Fruit fly (Drosophila melanogaster) whole organism, embryonic: ENCODE data around the gene CG43610.
A peak's percentile ranks its signal among the peaks of the same experiment; 100 is the strongest.

ENCODE experiments used
- Awh ChIP-seq: fragments of 200-800 bp; sonication (Bioruptor generic); IDR thresholded peaks from 2 replicates; pipeline ENCODE4, ENCODE4 v1.3.6; 2022; ENCODE audit warnings: missing biosample characterization, missing genetic modification characterization
- CG10543 ChIP-seq: fragments of 200-800 bp; sonication (Bioruptor generic); optimal IDR thresholded peaks from 3 replicates; lab custom pipeline; 2017; ENCODE audit warnings: missing biosample characterization, mild to moderate bottlenecking, missing genetic modification characterization, moderate library complexity
- CG12391 ChIP-seq: fragments of 200-800 bp; sonication (Bioruptor generic); optimal IDR thresholded peaks from 3 replicates; lab custom pipeline; 2018; ENCODE audit warnings: missing biosample characterization, mild to moderate bottlenecking, missing genetic modification characterization, moderate library complexity
- CG12769 ChIP-seq: fragments of 200-800 bp; sonication (Bioruptor generic); optimal IDR thresholded peaks from 2 replicates; lab custom pipeline; 2019; ENCODE audit warnings: missing biosample characterization, mild to moderate bottlenecking, missing genetic modification characterization, moderate library complexity
- CG14441 ChIP-seq: fragments of 200-800 bp; sonication (Bioruptor generic); IDR thresholded peaks from 2 replicates; pipeline ENCODE4 v1.3.6; 2022; ENCODE audit warnings: missing biosample characterization, missing genetic modification characterization
- CG15011 ChIP-seq: fragments of 200-800 bp; sonication (Bioruptor generic); optimal IDR thresholded peaks from 3 replicates; lab custom pipeline; 2018; ENCODE audit warnings: missing biosample characterization, mild to moderate bottlenecking, missing genetic modification characterization
- CG1529 ChIP-seq: fragments of 200-800 bp; sonication (Bioruptor generic); optimal IDR thresholded peaks from 3 replicates; lab custom pipeline; 2018; ENCODE audit warnings: missing biosample characterization, missing genetic modification characterization
- CG1602 ChIP-seq: fragments of 200-800 bp; sonication (Bioruptor generic); optimal IDR thresholded peaks from 3 replicates; lab custom pipeline; 2016; ENCODE audit warnings: missing biosample characterization, missing genetic modification characterization
- CG17568 ChIP-seq: fragments of 200-800 bp; sonication (Bioruptor generic); optimal IDR thresholded peaks from 2 replicates; lab custom pipeline; 2018; ENCODE audit warnings: missing biosample characterization, mild to moderate bottlenecking, missing genetic modification characterization, moderate library complexity
- CG18011 ChIP-seq: fragments of 200-800 bp; sonication (Bioruptor generic); optimal IDR thresholded peaks from 2 replicates; lab custom pipeline; 2017; ENCODE audit warnings: missing biosample characterization, missing genetic modification characterization, mild to moderate bottlenecking, moderate library complexity, missing genotype
- CG32532 ChIP-seq: fragments of 200-800 bp; sonication (Bioruptor generic); IDR thresholded peaks from 2 replicates; pipeline ENCODE4 v1.3.6; 2022; ENCODE audit warnings: missing biosample characterization, missing genetic modification characterization
- CG6854 ChIP-seq: fragments of 200-800 bp; sonication (Bioruptor generic); optimal IDR thresholded peaks from 3 replicates; lab custom pipeline; 2017; ENCODE audit warnings: missing biosample characterization, mild to moderate bottlenecking, missing genetic modification characterization
- CG7987 ChIP-seq: fragments of 200-800 bp; sonication (Bioruptor generic); optimal IDR thresholded peaks from 2 replicates; lab custom pipeline; 2018; ENCODE audit warnings: missing biosample characterization, mild to moderate bottlenecking, missing genetic modification characterization, moderate library complexity
- CG8388 ChIP-seq: fragments of 200-800 bp; sonication (Bioruptor generic); optimal IDR thresholded peaks from 2 replicates; lab custom pipeline; 2019; ENCODE audit warnings: missing biosample characterization, mild to moderate bottlenecking, missing genetic modification characterization, moderate library complexity
- CG9609 ChIP-seq: fragments of 200-800 bp; sonication (Bioruptor generic); optimal IDR thresholded peaks from 3 replicates; lab custom pipeline; 2016; ENCODE audit warnings: missing biosample characterization, missing genetic modification characterization
- CG9932 ChIP-seq: fragments of 200-800 bp; sonication (Bioruptor generic); IDR thresholded peaks from 2 replicates; pipeline ENCODE4 v1.3.6; 2022; ENCODE audit warnings: missing biosample characterization, missing genetic modification characterization
- CrebB ChIP-seq: fragments of 200-800 bp; sonication (Bioruptor generic); optimal IDR thresholded peaks from 3 replicates; lab custom pipeline; 2018; ENCODE audit warnings: missing biosample characterization, mild to moderate bottlenecking, missing genetic modification characterization
- D19A ChIP-seq: fragments of 200-800 bp; optimal IDR thresholded peaks from 3 replicates; lab custom pipeline; 2019; ENCODE audit warnings: missing biosample characterization, mild to moderate bottlenecking, missing genetic modification characterization, moderate library complexity
- Dek ChIP-seq: fragments of 200-800 bp; sonication (Bioruptor generic); optimal IDR thresholded peaks from 3 replicates; lab custom pipeline; 2019; ENCODE audit warnings: missing biosample characterization, mild to moderate bottlenecking, missing genetic modification characterization, moderate library complexity
- Gug ChIP-seq: fragments of 200-800 bp; sonication (Bioruptor generic); IDR thresholded peaks from 4 replicates; pipeline ENCODE4 v1.3.6; 2022; ENCODE audit warnings: missing biosample characterization, missing genetic modification characterization
- Hr39 ChIP-seq: fragments of >200 bp; optimal IDR thresholded peaks from 2 replicates; lab custom pipeline; 2017
- Med ChIP-seq: fragments of 200-800 bp; sonication (Bioruptor generic); peaks from one replicate; lab custom pipeline; 2016; ENCODE audit warnings: missing biosample characterization, missing genetic modification characterization, mild to moderate bottlenecking, inconsistent platforms, moderate library complexity
- Nf-YB ChIP-seq: fragments of 200-800 bp; sonication (Bioruptor generic); optimal IDR thresholded peaks from 3 replicates; lab custom pipeline; 2019; ENCODE audit warnings: missing biosample characterization, mild to moderate bottlenecking, missing genetic modification characterization, moderate library complexity
- Rfx ChIP-seq: fragments of 200-800 bp; sonication (Bioruptor generic); IDR thresholded peaks from 2 replicates; pipeline ENCODE4 v1.3.6; 2022; ENCODE audit warnings: missing biosample characterization, missing genetic modification characterization
- Sry-β ChIP-seq: fragments of 200-800 bp; sonication (Bioruptor generic); optimal IDR thresholded peaks from 2 replicates; lab custom pipeline; 2018; ENCODE audit warnings: missing biosample characterization, mild to moderate bottlenecking, missing genetic modification characterization, moderate library complexity
- Stat92E ChIP-seq, 3 experiments: fragments of >200 bp in 2 of 3; fragments of 200-800 bp in 1 of 3; sonication (Bioruptor generic) in 1 of 3; optimal IDR thresholded peaks; 2 replicates each; lab custom pipeline; 2017 to 2019; ENCODE audit warnings: missing biosample characterization in 3 of 3, missing genetic modification characterization in 3 of 3, mild to moderate bottlenecking in 1 of 3, moderate library complexity in 1 of 3
- abd-A ChIP-seq: fragments of 200-800 bp; sonication (Bioruptor generic); optimal IDR thresholded peaks from 3 replicates; lab custom pipeline; 2019; ENCODE audit warnings: missing biosample characterization, mild to moderate bottlenecking, missing genetic modification characterization, moderate library complexity
- bigmax ChIP-seq: fragments of 200-800 bp; sonication (Bioruptor generic); optimal IDR thresholded peaks from 2 replicates; lab custom pipeline; 2018; ENCODE audit warnings: missing biosample characterization, mild to moderate bottlenecking, missing genetic modification characterization
- cg ChIP-seq: fragments of 200-800 bp; sonication (Bioruptor generic); optimal IDR thresholded peaks from 3 replicates; lab custom pipeline; 2019; ENCODE audit warnings: missing biosample characterization, mild to moderate bottlenecking, missing genetic modification characterization, moderate library complexity
- chif ChIP-seq, 2 experiments: fragments of 200-800 bp; sonication (Bioruptor generic); optimal IDR thresholded peaks; 3 replicates each; lab custom pipeline; 2016; ENCODE audit warnings: missing biosample characterization in 2 of 2, missing genetic modification characterization in 2 of 2
- chm ChIP-seq: fragments of 200-800 bp; sonication (Bioruptor generic); IDR thresholded peaks from 2 replicates; pipeline ENCODE4 v1.3.6; 2022; ENCODE audit warnings: missing biosample characterization, missing genetic modification characterization
- dimm ChIP-seq: fragments of 200-800 bp; sonication (Bioruptor generic); IDR thresholded peaks from 2 replicates; pipeline ENCODE4 v1.3.6; 2022; ENCODE audit warnings: missing biosample characterization, missing genetic modification characterization
- fu2 ChIP-seq: fragments of 200-800 bp; sonication (Bioruptor generic); optimal IDR thresholded peaks from 2 replicates; lab custom pipeline; 2016; ENCODE audit warnings: missing biosample characterization, missing genetic modification characterization
- gfzf ChIP-seq: fragments of 200-800 bp; sonication (Bioruptor generic); optimal IDR thresholded peaks from 2 replicates; lab custom pipeline; 2016; ENCODE audit warnings: missing biosample characterization, mild to moderate bottlenecking, missing genetic modification characterization, moderate library complexity
- gsb-n ChIP-seq: fragments of 200-800 bp; sonication (Bioruptor generic); optimal IDR thresholded peaks from 3 replicates; lab custom pipeline; 2018; ENCODE audit warnings: missing biosample characterization, mild to moderate bottlenecking, missing genetic modification characterization
- her ChIP-seq: fragments of 200-800 bp; sonication (Bioruptor generic); optimal IDR thresholded peaks from 2 replicates; lab custom pipeline; 2016; ENCODE audit warnings: missing biosample characterization, missing genetic modification characterization
- mirr ChIP-seq: fragments of 200-800 bp; sonication (Bioruptor generic); optimal IDR thresholded peaks from 3 replicates; lab custom pipeline; 2018; ENCODE audit warnings: missing biosample characterization, mild to moderate bottlenecking, missing genetic modification characterization
- onecut ChIP-seq: fragments of 200-800 bp; sonication (Bioruptor generic); IDR thresholded peaks from 2 replicates; pipeline ENCODE4 v1.3.6; 2022; ENCODE audit warnings: missing biosample characterization, missing genetic modification characterization
- pfk ChIP-seq: fragments of 200-800 bp; sonication (Bioruptor generic); optimal IDR thresholded peaks from 2 replicates; lab custom pipeline; 2018; ENCODE audit warnings: missing biosample characterization, mild to moderate bottlenecking, missing genetic modification characterization, moderate library complexity
- pita ChIP-seq: fragments of 200-800 bp; sonication (Bioruptor generic); optimal IDR thresholded peaks from 2 replicates; lab custom pipeline; 2017; ENCODE audit warnings: missing biosample characterization, mild to moderate bottlenecking, missing genetic modification characterization
- rib ChIP-seq: fragments of 200-800 bp; sonication (Bioruptor generic); IDR thresholded peaks from 2 replicates; pipeline ENCODE4 v1.3.6; 2022; ENCODE audit warnings: missing biosample characterization, missing genetic modification characterization
- sens-2 ChIP-seq: fragments of 200-800 bp; sonication (Bioruptor generic); IDR thresholded peaks from 2 replicates; pipeline ENCODE4 v1.3.6; 2022; ENCODE audit warnings: missing biosample characterization, missing genetic modification characterization
- slp2 ChIP-seq: fragments of 200-800 bp; sonication (Bioruptor generic); optimal IDR thresholded peaks from 2 replicates; lab custom pipeline; 2016; ENCODE audit warnings: missing biosample characterization, missing genetic modification characterization
- so ChIP-seq: fragments of 200-800 bp; sonication (Bioruptor generic); IDR thresholded peaks from 3 replicates; pipeline ENCODE4 v1.3.6; 2022; ENCODE audit warnings: missing biosample characterization, missing genetic modification characterization
- sob ChIP-seq: fragments of 200-800 bp; sonication (Bioruptor generic); IDR thresholded peaks from 2 replicates; pipeline ENCODE4 v1.3.6; 2022; ENCODE audit warnings: missing biosample characterization, missing genetic modification characterization
- ssp ChIP-seq: fragments of 200-800 bp; sonication (Bioruptor generic); IDR thresholded peaks from 2 replicates; pipeline ENCODE4 v1.3.6; 2022; ENCODE audit warnings: missing biosample characterization, missing genetic modification characterization
- tup ChIP-seq: fragments of 200-800 bp; sonication (Bioruptor generic); optimal IDR thresholded peaks from 2 replicates; lab custom pipeline; 2016; ENCODE audit warnings: missing biosample characterization, mild to moderate bottlenecking, missing genetic modification characterization, moderate library complexity
- twi ChIP-seq: fragments of 200-800 bp; optimal IDR thresholded peaks from 2 replicates; lab custom pipeline; 2019; ENCODE audit warnings: missing biosample characterization, mild to moderate bottlenecking, missing genetic modification characterization, moderate library complexity
- unc-4 ChIP-seq: fragments of 200-800 bp; sonication (Bioruptor generic); IDR thresholded peaks from 2 replicates; pipeline ENCODE4 v1.3.6; 2022; ENCODE audit warnings: missing biosample characterization, missing genetic modification characterization; ENCODE audit not compliant: partially characterized antibody
- vfl ChIP-seq: fragments of 200-800 bp; sonication (Bioruptor generic); optimal IDR thresholded peaks from 2 replicates; lab custom pipeline; 2016; ENCODE audit warnings: missing biosample characterization, missing genetic modification characterization

The CG43610 gene

DNA sequence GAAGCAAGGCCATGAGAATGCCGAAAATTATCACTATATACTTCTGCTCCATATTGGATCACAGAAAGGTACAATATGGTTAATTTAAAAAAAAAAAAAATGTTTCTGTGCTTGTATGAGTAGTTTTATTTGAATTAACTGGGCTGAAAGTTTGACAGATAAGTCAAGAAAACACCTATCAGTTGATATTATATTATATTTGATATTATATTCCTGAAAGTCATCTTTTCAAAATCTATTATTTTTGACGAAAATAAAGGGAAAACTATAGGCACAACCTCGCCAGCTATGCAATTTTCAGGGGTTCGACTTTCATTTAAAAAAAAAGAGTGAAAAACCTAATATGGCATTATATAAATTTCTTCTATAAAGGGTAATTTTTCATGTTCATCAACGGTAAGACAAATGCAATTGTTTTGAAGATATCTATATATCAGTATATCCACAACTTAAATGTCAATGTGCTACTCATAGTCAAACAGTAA is at the start of gene CG43610, which contains the start of gene nrv2:
Gene CG43610 (plus strand): TSS at position 435 of the 485 bp plus-strand sequence.
Gene nrv2 (minus strand): TSS at position 101 of the 485 bp plus-strand sequence.
- TF ChIP-seq Stat92E (GFP tag; optimal IDR thresholded peaks at IDR 0.05; lab: Kevin White, UChicago) (no peak), chif (GFP tag; optimal IDR thresholded peaks at IDR 0.05; lab: Kevin White, UChicago) (no peak), pita (no peak), so (no peak), CG9609 (GFP tag; lab: Kevin White, UChicago) (no peak), CG15011 (no peak), onecut (GFP tag; lab: Robert Waterston, UW) (no peak), Nf-YB (GFP tag; lab: Kevin White, UChicago) (no peak), Dek (tag; lab: Kevin White, UChicago) (no peak), her (no peak), slp2 (GFP tag; lab: Kevin White, UChicago) (no peak), sens-2 (GFP tag; lab: Robert Waterston, UW) (no peak), CG7987 (GFP tag; lab: Kevin White, UChicago) (no peak), CG8388 (GFP tag; lab: Kevin White, UChicago) (no peak), CG17568 (no peak), D19A (tag; lab: Kevin White, UChicago) (no peak)
- TF ChIP-seq, all 482 proteins: peak for 0

DNA sequence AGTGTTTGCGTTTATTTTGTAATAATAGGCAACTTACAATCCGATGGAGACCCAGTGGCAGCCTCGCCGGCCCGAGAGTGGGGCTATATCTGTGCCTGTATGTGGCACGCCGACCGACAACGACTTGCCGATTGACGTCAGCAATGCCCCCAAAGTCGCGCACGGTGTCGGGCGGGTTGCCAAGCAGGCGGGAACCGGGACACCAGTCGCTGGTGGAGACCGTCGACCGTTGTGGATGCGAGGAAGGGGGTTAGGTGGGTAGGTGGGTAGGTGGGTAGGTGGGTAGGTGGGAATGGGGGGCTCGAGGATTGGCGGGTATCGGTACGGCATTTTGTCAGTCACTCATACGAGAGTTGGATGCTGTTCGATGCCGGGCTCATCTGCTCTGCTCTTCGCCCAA is 48.0 kb upstream of the CG43610 start:
- TF ChIP-seq Gug (no peak), chm (GFP tag; lab: Robert Waterston, UW) (no peak), gsb-n (tag; lab: Kevin White, UChicago) (no peak), tup (GFP tag; lab: Kevin White, UChicago) (no peak), unc-4 (GFP tag; lab: Robert Waterston, UW) (no peak), Med (GFP tag; lab: Kevin White, UChicago) (peak; percentile 55), twi (tag; lab: Kevin White, UChicago) (no peak), CG14441 (GFP tag; lab: Robert Waterston, UW) (no peak), CG32532 (GFP tag; lab: Robert Waterston, UW) (0 out of 2 replicates have a peak, but pooled peaks have one; percentile 20), Awh (GFP tag; lab: Robert Waterston, UW) (no peak), CG18011 (GFP tag; lab: Kevin White, UChicago) (no peak), CG1529 (GFP tag; lab: Kevin White, UChicago) (no peak), pfk (GFP tag; lab: Kevin White, UChicago) (no peak), rib (GFP tag; lab: Robert Waterston, UW) (no peak), mirr (no peak), abd-A (tag; lab: Kevin White, UChicago) (no peak), CrebB (tag; lab: Kevin White, UChicago) (no peak), Sry-β (no peak), CG1602 (GFP tag; lab: Kevin White, UChicago) (no peak), Dek (tag; lab: Kevin White, UChicago) (no peak), sob (GFP tag; lab: Robert Waterston, UW) (no peak), CG12391 (tag; lab: Kevin White, UChicago) (no peak), CG12769 (tag; lab: Kevin White, UChicago) (peak; percentile 98), CG10543 (peak; percentile 86), CG9932 (GFP tag; lab: Robert Waterston, UW) (peak; percentile 30; the same call in 1 of the 2 replicates), Hr39 (peak; percentile 15), bigmax (GFP tag; lab: Kevin White, UChicago) (no peak), cg (GFP tag; lab: Kevin White, UChicago) (no peak), CG6854 (no peak), vfl (GFP tag; lab: Kevin White, UChicago) (no peak), ssp (GFP tag; lab: Robert Waterston, UW) (no peak), fu2 (GFP tag; lab: Kevin White, UChicago) (no peak), pita (no peak), Rfx (GFP tag; lab: Robert Waterston, UW) (peak; percentile 51), CG15011 (no peak), gfzf (GFP tag; lab: Kevin White, UChicago) (no peak), dimm (GFP tag; lab: Robert Waterston, UW) (no peak)
